Worm (Caenorhabditis elegans): ENCODE data around the gene C08E8.9.

The C08E8.9 gene

ce11 chrV:18339807-18340206, 24.9 kb upstream of the C08E8.9 start, which contains the start of gene C08E8.10:
Gene C08E8.10, minus strand, starts transcription at chrV:18339907.
- no peak for TF ChIP-seq duxl-1 (tag; optimal IDR thresholded peaks at IDR 0.05; ENCODE audit: poor library complexity)
- no peak for TF ChIP-seq lim-7 (GFP tag; IDR thresholded peaks at IDR 0.05)
- TF ChIP-seq zag-1 (tag; optimal IDR thresholded peaks at IDR 0.05) = no peak
- no peak for TF ChIP-seq nhr-77 (tag; optimal IDR thresholded peaks at IDR 0.05)
- no peak for TF ChIP-seq sdz-12 (GFP tag; optimal IDR thresholded peaks at IDR 0.05)
- TF ChIP-seq cey-2 (tag; optimal IDR thresholded peaks at IDR 0.05; ENCODE audit: borderline replicate concordance, insufficient read depth) = no peak
- TF ChIP-seq lin-29 (GFP tag; IDR thresholded peaks at IDR 0.05) = no peak
- no peak for TF ChIP-seq ceh-44 (GFP tag; IDR thresholded peaks at IDR 0.05)
- no peak for TF ChIP-seq spr-3 (GFP tag; optimal IDR thresholded peaks at IDR 0.05)
- TF ChIP-seq T26A8.4 (GFP tag; IDR thresholded peaks at IDR 0.05) = no peak
- no peak for TF ChIP-seq gei-8 (GFP tag; optimal IDR thresholded peaks at IDR 0.05)
- no peak for TF ChIP-seq unc-62 (GFP tag; optimal IDR thresholded peaks at IDR 0.05 in 1 of 2)
- no peak for TF ChIP-seq unc-62 (tag; optimal IDR thresholded peaks at IDR 0.05)

DNA sequence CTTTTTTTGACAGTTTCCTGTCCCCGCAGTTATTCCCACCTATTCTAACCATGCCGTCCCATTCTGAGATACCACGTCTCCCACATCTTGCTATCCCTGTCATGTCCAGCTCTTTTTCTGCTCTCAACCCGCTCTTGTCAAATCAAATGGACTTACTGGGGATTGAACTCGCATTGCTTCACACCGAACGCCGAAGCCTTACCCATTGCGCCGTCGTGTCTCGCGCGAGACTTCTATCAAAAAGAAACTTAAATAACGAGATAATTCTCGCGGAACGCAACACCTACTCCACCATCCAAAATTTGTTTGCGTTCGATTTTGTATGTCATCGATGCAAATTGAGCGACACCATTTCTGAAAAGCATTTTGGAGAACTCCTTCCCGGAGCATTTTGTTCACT, 20.5 kb upstream of the C08E8.9 start:
- TF ChIP-seq dmd-8 (GFP tag; IDR thresholded peaks at IDR 0.05) = no peak
- TF ChIP-seq lin-38 (GFP tag; IDR thresholded peaks at IDR 0.05) = peak; percentile 18; the same call in 1 of the 2 replicates
- 0 out of 2 replicates have a peak, but pooled peaks have one; percentile 12 for TF ChIP-seq arid-1 (GFP tag; conservative IDR thresholded peaks at IDR 0.05)
- peak; percentile 53; the same call in 1 of the 2 replicates for TF ChIP-seq snpc-1.2 (GFP tag; IDR thresholded peaks at IDR 0.05)

- TF ChIP-seq daf-16 (GFP tag; optimal IDR thresholded peaks at IDR 0.05) = peak in 1 of 2 experiments; percentile 72
- peak; percentile 99 for TF ChIP-seq daf-16 (tag; optimal IDR thresholded peaks at IDR 0.05)
- peak; percentile 100 for TF ChIP-seq pqm-1 (tag; optimal IDR thresholded peaks at IDR 0.05)
- no peak for TF ChIP-seq lin-15B (tag; optimal IDR thresholded peaks at IDR 0.05)
- peak; percentile 91 for TF ChIP-seq mxl-3 (GFP tag; optimal IDR thresholded peaks at IDR 0.05)
- peak; percentile 100 for TF ChIP-seq nhr-28 (tag; optimal IDR thresholded peaks at IDR 0.05)
- TF ChIP-seq F10B5.3 (tag; optimal IDR thresholded peaks at IDR 0.05) = no peak
- TF ChIP-seq dve-1 (tag; optimal IDR thresholded peaks at IDR 0.05; ENCODE audit: insufficient read depth) = peak; percentile 99
- no peak for TF ChIP-seq unc-39 (tag; optimal IDR thresholded peaks at IDR 0.05)
- TF ChIP-seq spr-1 (tag; optimal IDR thresholded peaks at IDR 0.05) = peak; percentile 30
- TF ChIP-seq ceh-20 (GFP tag; IDR thresholded peaks at IDR 0.05) = peak; percentile 76
- no peak for TF ChIP-seq daf-19 (GFP tag; conservative IDR thresholded peaks at IDR 0.05)
- TF ChIP-seq Y75B8A.6 (GFP tag; IDR thresholded peaks at IDR 0.05) = no peak
- peak; percentile 80 for TF ChIP-seq mep-1 (tag; optimal IDR thresholded peaks at IDR 0.05)
- no peak for TF ChIP-seq saeg-2 (GFP tag; IDR thresholded peaks at IDR 0.05)
- no peak for TF ChIP-seq ztf-11 (tag; optimal IDR thresholded peaks at IDR 0.05)
- no peak for TF ChIP-seq vab-7 (GFP tag; IDR thresholded peaks at IDR 0.05)
- TF ChIP-seq spr-3 (GFP tag; optimal IDR thresholded peaks at IDR 0.05) = no peak
- peak; percentile 94 for TF ChIP-seq nhr-102 (tag; optimal IDR thresholded peaks at IDR 0.05)
- TF ChIP-seq aha-1 (tag) = peak; percentile 80
- TF ChIP-seq nhr-237 (tag; optimal IDR thresholded peaks at IDR 0.05) = no peak
- TF ChIP-seq fos-1 (tag; optimal IDR thresholded peaks at IDR 0.05) = peak; percentile 80
- TF ChIP-seq php-3 (GFP tag; IDR thresholded peaks at IDR 0.05) = peak; percentile 98
- no peak for TF ChIP-seq ama-1 (optimal IDR thresholded peaks at IDR 0.05)
- peak; percentile 100 for TF ChIP-seq dmd-6 (GFP tag; IDR thresholded peaks at IDR 0.05)
- TF ChIP-seq lsy-2 (tag; optimal IDR thresholded peaks at IDR 0.05) = peak in 1 of 2 experiments; percentile 81
- TF ChIP-seq arid-1 (GFP tag; conservative IDR thresholded peaks at IDR 0.05) = no peak
- peak; percentile 13 for TF ChIP-seq nhr-76 (tag; optimal IDR thresholded peaks at IDR 0.05)
- peak; percentile 77 for TF ChIP-seq lin-13 (GFP tag; optimal IDR thresholded peaks at IDR 0.05)
- no peak for TF ChIP-seq set-16 (GFP tag; IDR thresholded peaks at IDR 0.05)
- TF ChIP-seq T26A8.4 (GFP tag; IDR thresholded peaks at IDR 0.05) = no peak
- TF ChIP-seq mdl-1 (tag; optimal IDR thresholded peaks at IDR 0.05) = peak in 1 of 2 experiments; percentile 75
- TF ChIP-seq nhr-41 (GFP tag; IDR thresholded peaks at IDR 0.05) = peak; percentile 36; the same call in 1 of the 2 replicates
- TF ChIP-seq nhr-48 (tag; optimal IDR thresholded peaks at IDR 0.05) = peak; percentile 87
- no peak for TF ChIP-seq zfp-3 (GFP tag; conservative IDR thresholded peaks at IDR 0.05)
- peak; percentile 73 for TF ChIP-seq duxl-1 (tag; optimal IDR thresholded peaks at IDR 0.05; ENCODE audit: poor library complexity)
Observed at ce11 chrV:18346080-18346479, 18.6 kb upstream of the C08E8.9 start.
